Worm (Caenorhabditis elegans) whole organism, early embryonic: ENCODE results near the gene srh-172.

Experiments used
- flt-1 ChIP-seq: fragments of 200-800 bp; sonication (Bioruptor generic); IDR thresholded peaks from 2 replicates; pipeline ENCODE4 v1.3.6; 2022; ENCODE audit warnings: missing genetic modification characterization, missing compliant biosample characterization
- pes-1 ChIP-seq: fragments of 200-800 bp; sonication (Bioruptor generic); IDR thresholded peaks from 2 replicates; pipeline ENCODE4 v1.3.6; 2022; ENCODE audit warnings: missing genetic modification reagents, missing genetic modification characterization, missing compliant biosample characterization
- tbx-11 ChIP-seq: fragments of 200-800 bp; sonication (Bioruptor generic); IDR thresholded peaks from 2 replicates; pipeline ENCODE4 v1.3.6; 2022; ENCODE audit warnings: missing genetic modification characterization, missing compliant biosample characterization

DNA sequence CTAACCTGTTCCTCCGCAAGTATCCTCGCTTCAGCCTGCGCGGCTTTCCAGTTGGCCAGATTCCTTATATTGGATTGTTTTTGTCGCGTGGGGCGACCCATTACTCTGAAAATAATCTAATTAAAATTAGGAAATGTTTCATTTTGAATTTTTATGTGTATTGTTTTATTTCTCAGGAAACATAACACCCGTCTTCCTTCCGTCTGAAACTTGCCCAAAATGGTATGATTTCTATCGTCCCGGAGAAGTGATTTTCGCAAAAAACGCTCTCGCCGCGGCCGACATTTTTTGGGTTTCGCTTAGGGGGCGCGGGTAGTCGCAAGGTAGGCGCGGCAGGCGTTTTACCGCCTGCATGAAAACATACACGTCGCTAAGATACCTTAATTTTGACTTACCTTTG is 27.4 kb downstream of the srh-172 start, which contains the start of gene clec-260:
- TF ChIP-seq flt-1 (GFP tag; lab: Robert Waterston, UW) (no peak), tbx-11 (GFP tag; lab: Robert Waterston, UW) (no peak), pes-1 (GFP tag; lab: Robert Waterston, UW) (no peak)
